Fruit fly (Drosophila melanogaster) ovary, adult (tissue): ENCODE measurements around the gene GramD1B.
"Not testable (repeated sequence)": the region's sequence is repeated elsewhere in the genome, so short reads cannot be mapped to it uniquely, and the experiment has no call there.

ENCODE experiments used
- CG17801 ChIP-seq: fragments of 200-800 bp; optimal IDR thresholded peaks from 2 replicates; lab custom pipeline; 2019; ENCODE audit warnings: missing biosample characterization, mild to moderate bottlenecking, missing genetic modification characterization, moderate library complexity; ENCODE audit not compliant: partially characterized antibody

The GramD1B gene

DNA sequence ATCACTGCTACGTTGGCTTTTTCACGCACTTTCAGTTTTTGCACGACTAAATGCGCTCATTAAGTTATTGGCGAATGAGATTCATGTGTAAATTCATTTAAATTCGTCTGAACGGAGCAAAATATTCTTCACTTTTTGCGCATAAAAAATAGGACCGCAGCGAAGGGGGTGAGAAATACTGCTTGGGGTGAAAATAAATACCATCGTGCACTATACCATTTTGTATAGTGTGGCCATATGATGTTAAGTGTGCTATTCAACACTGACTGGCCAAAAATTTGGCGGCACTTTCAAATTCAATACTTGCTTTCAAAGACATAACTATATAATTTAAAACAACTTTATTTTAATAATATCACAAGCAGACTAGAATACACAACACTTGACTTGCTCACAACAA lies at the start of gene GramD1B:
Gene GramD1B (minus strand): TSS at position 131 of the 400 bp plus-strand sequence.
- peak; percentile 43 for TF ChIP-seq CG17801 (GFP tag; lab: Kevin White, UChicago)

DNA sequence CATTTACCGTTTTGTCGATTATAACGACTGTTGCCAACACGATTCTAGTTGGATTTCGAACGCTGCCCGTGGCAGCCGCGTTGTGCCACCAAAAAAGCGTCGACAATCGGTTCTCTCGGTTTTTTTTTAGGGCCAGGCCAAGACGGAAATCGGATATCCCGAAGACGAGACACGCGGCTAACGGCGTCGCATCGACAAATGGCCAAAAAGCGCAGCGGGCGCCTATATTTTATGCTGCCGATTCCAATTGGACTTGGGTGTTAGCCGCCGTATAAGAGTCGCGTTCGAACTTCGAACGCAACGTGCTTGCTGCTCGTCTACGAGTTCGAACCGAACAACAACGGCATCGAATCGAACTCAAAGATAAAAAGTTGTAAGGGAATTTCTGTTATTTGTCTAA lies 49.6 kb upstream of the GramD1B start:
- TF ChIP-seq CG17801 (GFP tag; lab: Kevin White, UChicago): no peak

DNA sequence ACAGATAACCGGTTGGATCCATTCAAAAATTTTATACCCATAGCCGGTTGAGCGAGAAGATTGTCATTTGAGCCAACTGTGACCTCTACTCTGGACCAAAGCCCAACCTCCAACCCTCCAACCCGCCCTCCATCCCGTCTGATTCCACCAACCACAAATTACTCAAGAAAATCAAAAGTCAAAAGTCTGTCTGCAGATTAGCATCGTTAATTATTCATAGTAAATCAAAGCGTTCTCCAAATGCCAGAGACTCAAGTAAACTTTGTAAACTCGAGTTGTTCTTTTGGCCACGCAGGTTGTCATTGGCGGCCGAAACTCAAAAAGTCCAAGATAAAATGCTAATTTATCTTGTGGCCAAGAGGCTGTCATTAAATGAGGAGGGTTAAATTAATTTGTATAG lies 44.4 kb upstream of the GramD1B start:
- TF ChIP-seq CG17801 (GFP tag; lab: Kevin White, UChicago): no peak

DNA sequence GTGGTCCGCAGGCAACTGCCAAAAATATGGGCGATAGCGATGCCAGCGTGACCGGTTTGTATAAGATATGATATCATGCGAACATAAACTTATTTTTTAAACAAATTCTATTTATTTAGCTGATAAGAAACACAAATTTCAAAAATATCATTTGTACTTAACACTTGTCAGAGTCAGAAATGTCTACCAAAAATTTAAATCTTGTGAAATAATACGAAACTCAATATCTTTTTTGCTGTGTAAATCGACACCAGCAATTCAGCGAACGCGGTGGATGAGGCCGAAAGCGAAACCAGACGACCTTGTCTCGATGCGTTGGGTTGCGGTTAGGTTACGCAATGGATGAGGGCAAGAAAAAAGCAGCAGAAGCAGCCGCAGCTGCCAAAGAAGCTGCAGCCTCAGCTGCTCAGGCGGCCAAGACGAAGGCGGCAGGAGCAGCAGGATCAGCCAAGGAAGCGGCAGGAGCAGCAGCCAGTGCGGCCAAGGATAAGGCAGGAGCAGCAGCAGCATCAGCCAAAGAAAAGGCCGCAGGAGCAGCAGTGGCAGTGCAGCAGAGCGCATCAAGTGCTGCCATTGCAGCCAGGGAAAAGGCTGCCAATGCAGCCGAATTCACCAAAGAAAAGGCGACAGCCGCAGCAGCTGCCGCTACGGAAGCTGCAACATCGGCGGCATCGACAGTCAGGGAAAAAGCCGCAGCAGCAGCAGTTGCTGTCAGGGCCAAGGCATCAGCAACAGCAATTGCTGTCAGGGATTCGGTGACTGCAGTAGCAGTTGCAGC lies 43.5 kb upstream of the GramD1B start, which contains the start of gene CG31952:
Gene CG31952 (plus strand): TSS at position 167 of the 778 bp plus-strand sequence.
- TF ChIP-seq CG17801 (GFP tag; lab: Kevin White, UChicago): no peak

DNA sequence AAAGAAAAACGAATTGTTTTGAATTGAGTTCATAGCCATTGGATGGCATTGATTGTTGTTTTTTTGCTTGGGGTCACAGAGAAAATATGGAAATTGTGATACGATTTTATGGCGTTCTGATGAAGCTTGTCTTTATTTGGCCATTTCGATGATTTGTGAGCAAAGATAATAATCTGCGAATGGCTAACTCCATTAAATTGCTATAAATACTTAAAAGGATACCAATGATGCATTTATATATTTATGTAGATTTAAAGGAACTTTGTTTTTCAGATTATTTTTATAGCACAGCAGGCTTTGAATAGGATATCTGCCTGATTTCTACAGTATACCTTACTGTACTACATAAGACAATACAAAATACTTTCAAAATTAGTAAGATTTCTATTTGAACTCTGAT lies 37.1 kb upstream of the GramD1B start, which contains the start of gene CG8840:
Gene CG8840 (plus strand): TSS at position 301 of the 400 bp plus-strand sequence.
- TF ChIP-seq CG17801 (GFP tag; lab: Kevin White, UChicago): no peak

DNA sequence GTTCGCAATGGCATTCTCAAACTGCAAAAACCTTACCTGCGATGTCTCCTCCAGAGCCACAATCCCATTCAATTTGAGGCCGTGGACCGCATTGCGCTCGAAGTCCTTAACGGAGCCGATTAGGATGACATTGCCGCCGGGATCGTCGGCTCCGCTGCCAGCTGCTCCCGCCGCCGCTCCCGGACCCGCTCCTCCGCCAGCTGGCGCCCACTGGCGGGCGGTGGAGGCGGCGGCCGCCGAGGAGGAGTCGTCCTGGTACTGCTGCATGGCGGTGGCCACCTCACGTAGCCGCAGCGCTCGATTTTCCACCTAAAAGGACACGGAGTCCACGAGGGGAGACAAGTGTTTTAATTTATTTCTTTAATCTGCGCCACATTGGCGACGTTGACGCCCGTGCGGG lies 34.5 kb upstream of the GramD1B start:
- no peak for TF ChIP-seq CG17801 (GFP tag; lab: Kevin White, UChicago)

DNA sequence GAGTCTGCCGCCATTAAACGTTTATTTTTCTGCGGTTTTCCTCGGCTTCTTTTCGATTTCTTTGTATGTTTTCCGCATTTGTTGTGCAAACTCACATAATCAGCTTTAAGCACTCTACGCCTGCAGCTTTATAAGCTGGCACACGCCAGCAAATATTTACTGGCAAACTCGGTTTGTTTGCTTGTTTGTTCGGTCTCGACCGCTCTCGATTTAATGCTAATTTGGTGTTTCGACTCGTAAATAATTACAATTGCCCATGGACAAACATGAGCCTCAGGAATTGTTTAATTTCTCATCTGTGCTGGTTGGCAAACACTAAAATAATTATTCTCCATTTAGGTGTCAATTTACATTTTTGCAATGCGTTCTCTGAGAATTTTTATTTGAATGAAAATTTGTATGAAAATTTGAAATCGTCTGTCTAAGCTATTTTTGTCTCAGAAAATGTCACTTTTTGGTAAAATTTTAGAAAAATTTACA lies 24.5 kb upstream of the GramD1B start, which contains the start of gene CG34175:
Gene CG34175 (plus strand): TSS at position 430 of the 480 bp plus-strand sequence.
- no peak for TF ChIP-seq CG17801 (GFP tag; lab: Kevin White, UChicago)

DNA sequence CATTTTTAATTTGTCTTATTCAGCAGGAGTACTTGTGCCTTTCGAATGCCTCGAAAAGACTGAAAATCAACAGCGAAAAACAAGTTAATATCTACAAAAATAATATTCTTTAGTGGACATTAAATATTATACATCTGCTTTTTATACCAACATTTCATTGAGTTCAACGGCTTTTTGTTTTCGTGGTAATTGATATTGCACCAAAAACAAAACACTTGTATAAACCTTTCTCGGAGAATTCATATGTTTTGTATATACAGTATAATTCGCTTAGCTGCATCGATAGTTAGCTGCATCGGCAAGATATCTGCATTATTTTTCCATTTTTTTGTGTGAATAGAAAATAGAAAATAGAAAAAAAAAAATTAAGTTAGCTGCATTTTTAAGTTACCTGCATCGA lies 15.2 kb upstream of the GramD1B start, which contains the start of gene CG42460:
Gene CG42460 (minus strand): TSS at position 101 of the 400 bp plus-strand sequence.
- TF ChIP-seq CG17801 (GFP tag; lab: Kevin White, UChicago): not testable (repeated sequence)

DNA sequence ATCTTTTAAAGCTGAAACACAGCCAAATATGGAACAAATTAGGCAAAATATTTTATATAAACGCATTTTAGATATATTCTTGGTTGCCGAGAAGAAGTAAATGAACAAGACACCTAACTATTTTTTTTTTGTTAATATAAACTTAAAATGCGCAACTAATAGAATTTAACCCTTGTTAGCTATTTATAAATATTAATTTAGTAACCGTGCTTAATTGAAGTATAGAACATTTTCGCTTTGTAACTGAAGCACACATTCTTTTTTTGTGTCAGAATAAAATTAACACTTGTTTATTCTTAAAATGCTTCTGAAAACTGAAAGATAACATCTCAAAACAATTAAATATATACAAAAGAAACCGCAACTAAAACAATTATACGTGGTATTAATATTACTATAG lies 14.5 kb upstream of the GramD1B start, which contains the start of gene Sfp23F:
Gene Sfp23F (minus strand): TSS at position 101 of the 400 bp plus-strand sequence.
- TF ChIP-seq CG17801 (GFP tag; lab: Kevin White, UChicago): no peak

DNA sequence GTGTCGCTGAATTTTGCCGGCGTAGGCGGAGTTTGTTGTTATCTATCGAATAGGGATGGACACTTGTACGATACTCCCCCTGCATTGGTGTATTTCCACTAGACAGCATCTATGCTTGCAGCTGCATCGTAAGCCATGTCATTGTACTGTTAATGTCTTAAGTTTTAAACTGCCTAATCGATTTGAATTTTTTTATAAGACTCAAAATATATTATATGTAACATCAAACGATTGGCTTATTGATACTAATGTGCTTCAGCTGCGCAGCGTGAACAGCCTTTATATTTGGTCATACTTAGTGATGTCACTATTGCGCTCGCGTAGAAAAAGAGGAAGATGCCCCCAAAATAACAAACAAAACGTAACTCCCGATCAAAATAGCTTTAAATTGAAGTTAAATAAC lies 3.5 kb upstream of the GramD1B start, which contains the start of the genes CG9662 and Ptpa:
Gene CG9662 (minus strand): TSS at position 54 of the 403 bp plus-strand sequence.
Gene Ptpa (plus strand): TSS at position 319 of the 403 bp plus-strand sequence.
- TF ChIP-seq CG17801 (GFP tag; lab: Kevin White, UChicago): no peak

DNA sequence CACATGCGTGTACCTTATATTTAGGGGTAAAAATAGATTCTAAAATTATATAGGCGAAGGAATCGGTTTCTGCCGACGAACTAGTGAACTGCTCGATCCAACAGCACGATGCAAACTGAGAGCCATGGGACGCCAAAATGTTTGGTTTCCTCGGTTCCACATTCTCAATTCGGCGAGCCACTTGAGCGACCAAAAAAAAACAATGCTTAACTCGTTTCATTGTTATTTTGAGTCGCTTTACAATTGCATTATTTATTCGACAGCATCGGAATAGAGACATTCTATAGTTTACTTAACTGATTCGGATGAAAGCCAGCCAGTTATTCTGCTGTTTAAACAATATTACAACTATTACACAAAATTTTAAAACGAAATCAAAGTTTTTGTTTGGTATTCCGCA lies 2.4 kb upstream of the GramD1B start, which contains the start of gene CG15412:
Gene CG15412 (minus strand): TSS at position 101 of the 400 bp plus-strand sequence.
- no peak for TF ChIP-seq CG17801 (GFP tag; lab: Kevin White, UChicago)

DNA sequence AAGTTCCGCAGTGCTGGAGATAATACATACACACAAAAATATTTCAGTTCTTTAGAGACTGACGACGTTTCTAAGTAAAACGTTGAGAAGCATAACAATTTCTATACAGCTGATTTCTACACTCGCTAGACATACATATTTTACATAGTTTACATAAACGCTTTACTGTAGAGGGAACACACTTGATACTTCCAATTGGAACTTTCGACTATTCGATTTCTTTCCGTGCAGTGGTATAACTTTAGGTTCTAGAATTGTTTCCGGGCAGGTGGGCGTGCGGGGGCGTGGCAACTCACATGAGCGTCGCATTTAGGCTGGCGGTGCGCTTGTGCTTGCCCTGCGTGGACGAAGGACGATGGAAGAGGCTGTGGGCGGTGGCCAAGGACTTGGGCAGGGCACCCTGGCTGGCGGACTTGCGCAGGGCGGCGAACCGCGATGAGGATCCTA lies 666 bp downstream of the GramD1B start:
- peak; percentile 26 for TF ChIP-seq CG17801 (GFP tag; lab: Kevin White, UChicago)

DNA sequence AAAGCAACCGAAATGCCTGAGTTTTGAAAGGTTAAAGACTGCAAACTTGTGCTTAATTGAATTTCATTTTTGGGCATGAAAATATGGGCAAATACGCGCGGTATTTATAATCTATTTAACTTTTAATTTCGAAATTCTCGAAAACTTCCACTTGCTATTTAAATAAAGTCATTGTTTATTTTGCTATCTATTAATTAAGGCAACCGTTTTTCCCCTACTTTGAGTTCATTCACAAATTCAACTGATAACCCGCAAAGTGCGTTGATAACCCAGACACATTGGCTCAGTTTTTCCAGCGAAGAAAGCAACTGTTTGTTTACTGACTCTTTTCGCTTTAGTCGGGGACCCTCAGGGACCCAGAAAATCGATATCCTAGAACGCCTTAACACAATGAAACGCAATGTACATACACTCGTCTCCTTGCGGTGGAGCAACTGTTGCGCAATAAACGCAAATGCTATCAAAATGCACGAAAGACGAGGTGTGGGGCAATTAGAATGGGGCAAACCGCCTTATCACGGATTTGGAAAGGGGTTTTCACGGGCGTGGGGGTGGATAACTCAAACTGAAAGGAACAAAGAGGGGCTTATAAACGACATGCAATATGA lies 1.3 kb downstream of the GramD1B start:
- no peak for TF ChIP-seq CG17801 (GFP tag; lab: Kevin White, UChicago)

DNA sequence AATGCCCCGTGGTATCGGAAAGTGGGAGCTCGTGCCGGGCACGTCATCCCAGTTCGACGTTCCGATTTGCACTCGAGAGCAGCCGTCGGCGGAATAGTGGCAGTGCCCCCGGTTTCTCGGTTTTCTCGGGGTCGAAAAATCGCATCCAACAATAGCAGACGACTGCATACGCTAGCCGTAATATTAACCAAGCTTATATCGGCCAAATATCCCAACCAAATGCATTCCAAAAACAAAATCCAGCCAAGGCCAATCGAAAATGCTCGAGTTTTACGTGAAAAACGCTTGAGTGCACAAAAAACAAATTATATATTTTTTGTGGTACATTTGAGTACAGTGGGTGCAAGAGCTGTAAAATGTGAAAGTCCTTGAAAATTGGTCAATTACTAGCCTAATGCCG lies 1.8 kb downstream of the GramD1B start:
- no peak for TF ChIP-seq CG17801 (GFP tag; lab: Kevin White, UChicago)

DNA sequence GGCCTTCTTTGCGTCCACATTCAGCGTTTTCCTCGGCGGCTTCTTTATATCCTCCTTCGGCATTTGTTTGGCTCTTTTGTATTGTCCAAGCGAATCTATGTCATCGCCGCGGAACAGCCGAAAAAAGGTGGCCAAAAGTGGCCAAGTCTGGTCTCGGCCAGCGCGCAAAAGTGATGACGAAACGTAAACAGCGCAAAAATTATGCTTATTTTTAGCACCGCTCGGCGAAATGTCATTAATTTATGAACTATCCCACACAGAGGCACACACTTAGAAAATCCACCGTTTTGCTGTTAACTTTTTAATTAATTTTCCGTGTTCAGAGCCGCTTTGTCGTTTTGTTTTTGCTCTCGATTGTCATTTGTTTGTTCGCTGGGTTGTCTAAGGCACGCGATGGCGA lies 2.3 kb downstream of the GramD1B start:
- no peak for TF ChIP-seq CG17801 (GFP tag; lab: Kevin White, UChicago)
